Worm (Caenorhabditis elegans): ENCODE measurements around the gene F36H5.12.
"Not testable (repeated sequence)": the region's sequence is repeated elsewhere in the genome, so short reads cannot be mapped to it uniquely, and the experiment has no call there.

The F36H5.12 gene

DNA sequence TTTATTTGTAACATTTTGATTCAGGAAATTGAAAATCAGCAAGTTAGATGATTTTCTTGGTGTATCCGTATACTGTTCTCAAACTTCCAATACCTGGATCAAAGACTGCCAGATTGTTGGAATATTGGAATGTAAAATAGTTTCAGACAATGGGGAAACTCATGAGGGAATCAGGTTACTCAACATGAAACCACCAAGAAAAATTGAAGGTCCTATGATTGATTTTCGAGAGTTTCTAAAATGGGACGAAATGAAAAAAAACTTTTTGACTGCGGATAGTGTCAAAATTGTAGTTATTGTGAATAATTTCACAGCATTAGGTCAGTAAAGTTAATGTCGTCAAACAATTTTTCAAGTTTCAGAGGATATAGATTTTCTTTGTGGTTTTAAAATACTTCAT, 29.1 kb downstream of the F36H5.12 start, which contains the start of gene math-3:
Gene math-3, plus strand, starts transcription at position 301 of the 400 bp plus-strand sequence.
- TF ChIP-seq lim-7 (GFP tag; IDR thresholded peaks at IDR 0.05) (no peak), gei-8 (GFP tag; optimal IDR thresholded peaks at IDR 0.05) (no peak), dmd-8 (GFP tag; IDR thresholded peaks at IDR 0.05) (no peak), unc-62 (GFP tag; optimal IDR thresholded peaks at IDR 0.05 in 1 of 2) (peak in 1 of 2 experiments; percentile 46), unc-62 (tag; optimal IDR thresholded peaks at IDR 0.05) (no peak), dmd-9 (GFP tag; IDR thresholded peaks at IDR 0.05) (no peak), dve-1 (tag; optimal IDR thresholded peaks at IDR 0.05; ENCODE audit: insufficient read depth) (no peak)

DNA sequence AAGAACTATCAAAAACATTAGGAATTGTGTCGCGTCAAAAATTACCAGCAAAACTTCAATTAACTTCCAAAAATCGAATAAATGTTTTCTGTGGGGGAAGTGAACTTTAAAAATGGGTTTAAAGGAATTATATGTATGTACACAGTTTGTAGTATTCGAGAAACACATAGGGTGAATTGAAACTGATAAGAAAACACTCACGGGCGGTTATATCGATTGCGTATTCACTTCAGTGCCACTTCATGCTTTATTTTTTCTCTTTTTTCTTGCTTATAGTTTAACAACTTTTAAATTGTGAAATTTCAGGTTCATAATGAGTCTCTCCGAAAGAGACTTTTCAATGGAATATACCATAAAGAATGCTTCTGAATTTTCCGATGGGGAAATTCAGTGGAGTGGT, 32.6 kb downstream of the F36H5.12 start, which contains the start of gene F36H5.14:
Gene F36H5.14, plus strand, starts transcription at position 301 of the 400 bp plus-strand sequence.
- TF ChIP-seq lin-39, lin-15B, mdl-1 (tag; optimal IDR thresholded peaks at IDR 0.05): not testable (repeated sequence)

DNA sequence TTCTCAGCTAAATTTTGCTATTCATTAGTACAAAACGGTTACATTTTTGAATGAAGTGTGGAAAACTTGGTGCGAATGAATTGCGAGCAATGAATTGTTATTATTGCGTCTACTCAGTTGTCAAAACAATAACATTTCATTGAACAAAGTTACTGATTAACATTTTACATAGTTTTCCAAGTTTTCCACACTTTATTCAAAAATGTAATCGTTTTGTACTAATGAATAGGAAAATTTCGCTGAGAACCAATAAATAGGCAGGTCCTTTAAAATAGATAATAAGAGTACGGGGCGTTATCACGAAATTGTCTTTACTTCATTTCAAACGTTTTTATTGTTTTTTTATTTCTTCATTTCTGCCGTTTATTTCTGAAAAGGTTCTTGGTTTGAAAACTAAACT, 39.8 kb downstream of the F36H5.12 start, which contains the start of gene math-4:
Gene math-4, minus strand, starts transcription at position 101 of the 400 bp plus-strand sequence.
- TF ChIP-seq lir-3 (tag; optimal IDR thresholded peaks at IDR 0.05) (no peak), ama-1 (optimal IDR thresholded peaks at IDR 0.05) (no peak), madf-5 (GFP tag; IDR thresholded peaks at IDR 0.05) (no peak), F49E8.2 (tag; optimal IDR thresholded peaks at IDR 0.05; ENCODE audit: borderline replicate concordance) (no peak), Y105C5A.15 (GFP tag; IDR thresholded peaks at IDR 0.05) (no peak), dmd-9 (GFP tag; IDR thresholded peaks at IDR 0.05) (no peak), fkh-10 (GFP tag; optimal IDR thresholded peaks at IDR 0.05) (no peak)

DNA sequence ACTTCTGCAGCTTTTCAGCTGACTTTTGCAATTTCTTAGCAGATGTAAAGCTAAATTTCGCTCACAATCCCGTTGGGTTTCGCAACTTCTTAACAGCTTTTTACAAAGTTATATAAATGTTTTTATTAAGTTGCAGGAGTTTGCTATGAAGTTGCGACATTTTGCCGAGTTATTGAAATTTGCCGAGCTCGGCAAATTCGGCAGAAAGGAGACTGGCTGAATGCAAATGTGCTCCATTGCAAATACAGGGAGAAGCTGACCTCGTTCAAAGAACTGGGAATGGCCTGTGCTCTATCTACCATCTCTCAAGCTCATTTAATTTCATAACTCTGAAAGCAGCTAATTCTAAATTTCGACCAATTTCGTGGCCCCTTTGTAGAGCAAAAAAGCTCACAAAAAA, 42.2 kb downstream of the F36H5.12 start, which contains the start of gene C08F1.11:
Gene C08F1.11, minus strand, starts transcription at position 101 of the 400 bp plus-strand sequence.
- TF ChIP-seq nhr-48 (tag; optimal IDR thresholded peaks at IDR 0.05) (no peak), nhr-42 (GFP tag; IDR thresholded peaks at IDR 0.05) (no peak), lir-3 (tag; optimal IDR thresholded peaks at IDR 0.05) (no peak), pqm-1 (tag; optimal IDR thresholded peaks at IDR 0.05) (no peak), nhr-111 (GFP tag; optimal IDR thresholded peaks at IDR 0.05) (no peak), vab-7 (GFP tag; IDR thresholded peaks at IDR 0.05) (no peak), zfp-2 (tag; optimal IDR thresholded peaks at IDR 0.05) (no peak), ceh-62 (tag; optimal IDR thresholded peaks at IDR 0.05) (no peak), hlh-30 (tag; optimal IDR thresholded peaks at IDR 0.05; ENCODE audit: insufficient read depth) (no peak), ZK546.5 (tag; optimal IDR thresholded peaks at IDR 0.05) (no peak), daf-8 (GFP tag; IDR thresholded peaks at IDR 0.05) (no peak), aha-1 (tag) (no peak), mxl-2 (GFP tag; conservative IDR thresholded peaks at IDR 0.05) (no peak)

DNA sequence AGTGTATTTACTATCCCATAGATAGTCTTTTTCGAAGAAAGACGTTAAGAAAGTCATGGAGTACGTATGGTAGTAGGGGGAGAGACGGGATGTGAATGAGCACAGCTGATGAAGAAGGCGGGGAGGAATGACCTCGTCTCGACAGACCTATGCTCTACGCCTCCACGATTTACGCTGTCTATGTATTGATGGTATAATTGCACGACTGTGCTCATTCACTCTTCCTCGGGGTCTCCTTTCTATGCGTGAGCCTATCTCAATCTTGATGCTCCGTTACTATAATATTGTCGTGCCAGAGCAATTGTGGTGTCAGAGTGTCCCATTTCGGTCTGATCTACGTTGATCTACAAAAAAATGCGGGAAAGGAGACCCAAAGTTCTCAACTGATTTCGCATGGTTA, 43.6 kb downstream of the F36H5.12 start, which contains the start of gene C08F1.10:
Gene C08F1.10, minus strand, starts transcription at position 101 of the 400 bp plus-strand sequence.
- TF ChIP-seq php-3 (GFP tag; IDR thresholded peaks at IDR 0.05) (no peak), nhr-41 (GFP tag; IDR thresholded peaks at IDR 0.05) (no peak), T20F7.1 (GFP tag; optimal IDR thresholded peaks at IDR 0.05) (no peak), hlh-11 (tag; optimal IDR thresholded peaks at IDR 0.05) (no peak), zip-11 (GFP tag; IDR thresholded peaks at IDR 0.05) (no peak), mep-1 (tag; optimal IDR thresholded peaks at IDR 0.05) (no peak), mdt-29 (GFP tag; IDR thresholded peaks at IDR 0.05) (no peak), saeg-2 (GFP tag; IDR thresholded peaks at IDR 0.05) (no peak), unc-62 (GFP tag; optimal IDR thresholded peaks at IDR 0.05 in 1 of 2) (no peak), unc-62 (tag; optimal IDR thresholded peaks at IDR 0.05) (no peak), lsy-2 (tag; optimal IDR thresholded peaks at IDR 0.05) (no peak)

Measured in whole organism, L4 larva.